Worm (Caenorhabditis elegans): ENCODE measurements around the gene R144.3.
A peak's percentile ranks its signal among the peaks of the same experiment; 100 is the strongest.

Gene R144.3

DNA sequence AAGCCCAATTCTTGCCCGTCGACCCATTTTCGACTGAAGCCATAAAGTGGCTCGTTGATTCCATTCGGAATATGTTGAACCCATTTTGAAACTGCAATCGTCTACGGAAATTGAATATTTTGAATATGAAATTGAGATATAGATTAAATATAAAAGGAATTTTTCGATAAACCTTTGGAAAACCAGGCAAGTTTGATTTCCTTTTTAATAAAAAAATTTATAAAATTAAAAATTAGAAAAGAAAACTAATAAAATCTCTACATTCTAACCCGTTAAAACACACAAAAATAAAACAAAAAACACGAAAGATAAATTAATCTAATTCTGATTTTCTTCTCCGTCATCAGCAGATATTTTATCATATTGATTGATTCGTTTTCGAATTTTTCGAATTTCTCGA lies 14.9 kb upstream of the R144.3 start, which contains the start of gene R144.12:
Gene R144.12 (minus strand): TSS at position 101 of the 400 bp plus-strand sequence.
- TF ChIP-seq klf-2 (GFP tag; conservative IDR thresholded peaks at IDR 0.05) (no peak), med-1 (GFP tag; optimal IDR thresholded peaks at IDR 0.05; ENCODE audit: insufficient read depth) (no peak), tab-1 (GFP tag; IDR thresholded peaks at IDR 0.05) (no peak), ztf-29 (GFP tag; IDR thresholded peaks at IDR 0.05) (no peak), T22C8.4 (GFP tag; IDR thresholded peaks at IDR 0.05) (no peak), cog-1 (tag; optimal IDR thresholded peaks at IDR 0.05) (no peak), ref-1 (GFP tag; conservative IDR thresholded peaks at IDR 0.05) (no peak), flt-1 (GFP tag; IDR thresholded peaks at IDR 0.05) (no peak), ztf-23 (GFP tag; IDR thresholded peaks at IDR 0.05) (no peak)

DNA sequence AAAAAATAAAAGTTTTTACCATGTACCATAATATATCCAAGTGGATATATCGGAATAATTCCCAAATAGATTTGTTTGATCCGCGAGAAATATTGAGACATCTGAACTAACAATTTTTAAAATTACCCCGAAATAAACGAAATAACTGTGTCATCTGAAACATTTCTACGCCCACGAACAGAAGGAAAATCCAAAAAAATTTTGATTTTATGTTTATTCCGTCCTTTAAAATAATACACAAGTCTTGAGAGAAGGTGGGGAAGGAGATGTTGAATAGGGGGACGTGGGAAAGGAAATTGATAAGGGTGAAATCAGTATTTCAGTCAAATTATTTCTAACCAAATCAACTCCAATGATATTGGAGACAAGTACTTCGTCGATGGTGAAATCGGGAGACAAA lies 13.1 kb upstream of the R144.3 start, which contains the start of gene R144.11:
Gene R144.11 (minus strand): TSS at position 101 of the 400 bp plus-strand sequence.
- TF ChIP-seq ztf-29 (GFP tag; IDR thresholded peaks at IDR 0.05): no peak
- no peak for TF ChIP-seq ref-1 (GFP tag; conservative IDR thresholded peaks at IDR 0.05)
- TF ChIP-seq ztf-23 (GFP tag; IDR thresholded peaks at IDR 0.05): no peak
- no peak for TF ChIP-seq cog-1 (tag; optimal IDR thresholded peaks at IDR 0.05)
- no peak for TF ChIP-seq tab-1 (GFP tag; IDR thresholded peaks at IDR 0.05)
- no peak for TF ChIP-seq flt-1 (GFP tag; IDR thresholded peaks at IDR 0.05)
- no peak for TF ChIP-seq med-1 (GFP tag; optimal IDR thresholded peaks at IDR 0.05; ENCODE audit: insufficient read depth)
- no peak for TF ChIP-seq T22C8.4 (GFP tag; IDR thresholded peaks at IDR 0.05)
- TF ChIP-seq klf-2 (GFP tag; conservative IDR thresholded peaks at IDR 0.05): no peak

DNA sequence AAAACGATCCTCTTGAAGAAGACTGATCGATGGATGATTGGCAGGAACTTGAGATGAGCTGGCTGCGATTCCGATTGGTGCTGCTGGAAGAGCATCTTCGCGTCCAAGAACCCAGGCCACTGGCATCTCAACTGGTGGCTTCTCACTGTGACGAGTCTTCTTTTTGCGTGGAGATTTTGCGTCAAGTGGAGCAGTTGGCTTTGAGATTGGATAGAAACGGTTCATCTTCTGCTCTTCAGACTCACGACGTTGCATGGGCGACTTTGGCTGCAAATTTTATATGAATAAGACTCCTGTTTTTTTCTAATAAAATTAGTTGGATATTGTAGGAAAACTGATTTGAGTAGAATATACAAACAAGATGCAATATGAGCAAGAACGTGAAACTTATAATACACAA lies 11.1 kb upstream of the R144.3 start:
- TF ChIP-seq ztf-29 (GFP tag; IDR thresholded peaks at IDR 0.05) (no peak), klf-2 (GFP tag; conservative IDR thresholded peaks at IDR 0.05) (no peak), flt-1 (GFP tag; IDR thresholded peaks at IDR 0.05) (no peak), med-1 (GFP tag; optimal IDR thresholded peaks at IDR 0.05; ENCODE audit: insufficient read depth) (no peak), T22C8.4 (GFP tag; IDR thresholded peaks at IDR 0.05) (no peak), cog-1 (tag; optimal IDR thresholded peaks at IDR 0.05) (no peak), ztf-23 (GFP tag; IDR thresholded peaks at IDR 0.05) (no peak), ref-1 (GFP tag; conservative IDR thresholded peaks at IDR 0.05) (no peak), tab-1 (GFP tag; IDR thresholded peaks at IDR 0.05) (no peak)

DNA sequence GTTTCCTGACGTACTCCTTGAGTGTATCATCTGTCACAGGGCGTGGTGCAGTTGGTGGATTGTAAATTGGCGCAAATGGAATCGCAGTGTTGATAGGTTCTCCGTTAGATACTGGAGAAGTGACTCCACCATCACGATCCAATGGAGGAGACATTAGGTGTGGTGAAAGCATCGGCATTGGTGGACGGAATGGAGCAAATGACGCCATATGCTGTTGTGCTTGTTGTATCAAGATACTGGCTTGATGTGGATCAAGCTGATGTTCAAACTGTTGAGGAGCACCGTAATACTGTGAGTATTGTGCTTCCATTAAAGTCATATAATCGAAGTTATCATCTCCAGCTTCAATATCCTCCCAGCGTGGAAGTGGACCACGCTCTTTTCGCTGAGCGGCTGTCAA lies 9.3 kb upstream of the R144.3 start:
- no peak for TF ChIP-seq ref-1 (GFP tag; conservative IDR thresholded peaks at IDR 0.05)
- TF ChIP-seq flt-1 (GFP tag; IDR thresholded peaks at IDR 0.05): no peak
- TF ChIP-seq T22C8.4 (GFP tag; IDR thresholded peaks at IDR 0.05): no peak
- no peak for TF ChIP-seq ztf-29 (GFP tag; IDR thresholded peaks at IDR 0.05)
- TF ChIP-seq med-1 (GFP tag; optimal IDR thresholded peaks at IDR 0.05; ENCODE audit: insufficient read depth): no peak
- TF ChIP-seq klf-2 (GFP tag; conservative IDR thresholded peaks at IDR 0.05): no peak
- no peak for TF ChIP-seq cog-1 (tag; optimal IDR thresholded peaks at IDR 0.05)
- TF ChIP-seq tab-1 (GFP tag; IDR thresholded peaks at IDR 0.05): no peak
- no peak for TF ChIP-seq ztf-23 (GFP tag; IDR thresholded peaks at IDR 0.05)

DNA sequence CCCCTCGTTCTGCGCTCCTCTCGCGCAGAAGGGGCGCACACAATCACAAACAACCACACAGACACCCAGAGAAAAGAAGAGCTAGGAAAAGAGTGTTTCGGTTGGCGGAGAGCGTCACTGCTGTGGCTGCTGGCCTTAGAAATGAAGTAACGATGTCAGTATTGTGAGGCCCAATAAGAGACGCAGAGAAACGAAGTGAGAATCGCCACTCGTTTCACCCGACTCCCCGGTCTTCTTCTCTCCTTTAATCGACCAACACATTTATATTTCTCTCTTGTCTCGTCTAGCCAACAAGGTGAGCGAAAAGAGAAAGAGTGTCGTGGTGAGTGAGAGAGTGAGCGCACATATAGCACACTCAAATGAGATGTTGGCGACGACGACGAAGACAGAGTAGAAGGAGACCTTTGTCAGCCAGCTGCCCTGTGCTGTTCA lies 7.9 kb upstream of the R144.3 start:
- TF ChIP-seq klf-2 (GFP tag; conservative IDR thresholded peaks at IDR 0.05) (no peak), T22C8.4 (GFP tag; IDR thresholded peaks at IDR 0.05) (no peak), tab-1 (GFP tag; IDR thresholded peaks at IDR 0.05) (0 out of 2 replicates have a peak, but pooled peaks have one; percentile 21), med-1 (GFP tag; optimal IDR thresholded peaks at IDR 0.05; ENCODE audit: insufficient read depth) (no peak), cog-1 (tag; optimal IDR thresholded peaks at IDR 0.05) (peak; percentile 96), flt-1 (GFP tag; IDR thresholded peaks at IDR 0.05) (peak; percentile 82; the same call in 1 of the 2 replicates), ztf-23 (GFP tag; IDR thresholded peaks at IDR 0.05) (peak; percentile 94), ztf-29 (GFP tag; IDR thresholded peaks at IDR 0.05) (0 out of 2 replicates have a peak, but pooled peaks have one; percentile 27)

DNA sequence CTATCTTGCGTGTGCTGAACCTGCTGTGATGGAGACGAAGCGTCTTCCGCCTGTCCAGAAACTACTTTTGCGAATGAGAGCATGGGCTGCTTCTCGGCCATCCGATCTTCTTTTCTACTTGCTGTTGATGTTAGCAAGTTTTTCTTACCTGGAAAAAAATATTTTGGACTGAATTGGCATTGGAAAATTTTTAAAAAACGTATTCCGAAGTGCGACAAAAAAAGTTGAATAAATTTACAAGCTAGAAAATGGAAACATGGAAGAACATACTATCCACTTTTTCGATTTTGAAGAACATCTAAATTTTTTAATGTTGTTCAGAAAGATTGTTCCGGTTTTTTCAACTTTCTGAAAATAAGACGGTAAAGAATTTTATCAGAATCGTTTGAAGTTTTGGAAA lies 4.2 kb upstream of the R144.3 start, which contains the start of gene larp-1:
Gene larp-1 (minus strand): TSS at position 101 of the 400 bp plus-strand sequence.
- no peak for TF ChIP-seq flt-1 (GFP tag; IDR thresholded peaks at IDR 0.05)
- no peak for TF ChIP-seq cog-1 (tag; optimal IDR thresholded peaks at IDR 0.05)
- TF ChIP-seq med-1 (GFP tag; optimal IDR thresholded peaks at IDR 0.05; ENCODE audit: insufficient read depth): no peak
- TF ChIP-seq ztf-29 (GFP tag; IDR thresholded peaks at IDR 0.05): no peak
- TF ChIP-seq klf-2 (GFP tag; conservative IDR thresholded peaks at IDR 0.05): no peak
- no peak for TF ChIP-seq tab-1 (GFP tag; IDR thresholded peaks at IDR 0.05)
- no peak for TF ChIP-seq ref-1 (GFP tag; conservative IDR thresholded peaks at IDR 0.05)
- no peak for TF ChIP-seq T22C8.4 (GFP tag; IDR thresholded peaks at IDR 0.05)
- no peak for TF ChIP-seq ztf-23 (GFP tag; IDR thresholded peaks at IDR 0.05)

DNA sequence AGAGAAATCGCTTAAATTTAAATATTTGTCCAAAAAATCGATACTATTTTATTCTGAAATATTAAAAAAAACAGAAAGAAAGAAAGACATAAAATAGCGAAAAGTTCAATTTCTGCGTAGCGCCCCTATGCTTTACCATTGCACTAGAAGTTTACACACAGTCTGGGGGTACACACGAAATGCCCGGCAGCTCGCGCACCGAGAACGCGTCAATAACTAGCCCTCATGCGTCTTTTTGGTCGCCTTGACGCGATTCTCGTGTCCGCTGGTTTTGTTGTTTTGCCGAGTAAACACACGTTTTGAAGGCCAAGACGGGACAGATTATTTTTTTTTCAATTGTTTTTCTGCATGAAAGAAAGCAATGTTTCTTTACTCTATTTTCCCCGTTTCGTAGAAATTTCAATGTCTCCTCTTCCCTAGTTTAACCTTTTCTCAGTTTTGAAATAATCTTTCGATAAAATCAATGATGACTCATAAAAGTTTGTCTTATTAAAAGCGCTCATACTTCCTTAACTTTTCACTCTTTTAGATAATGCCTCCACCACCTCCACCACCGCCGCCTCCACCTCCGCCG lies 3.6 kb upstream of the R144.3 start, which contains the start of gene wip-1:
Gene wip-1 (plus strand): TSS at position 524 of the 574 bp plus-strand sequence.
- TF ChIP-seq flt-1 (GFP tag; IDR thresholded peaks at IDR 0.05) (peak; percentile 85), med-1 (GFP tag; optimal IDR thresholded peaks at IDR 0.05; ENCODE audit: insufficient read depth) (peak; percentile 15), klf-2 (GFP tag; conservative IDR thresholded peaks at IDR 0.05) (peak; percentile 60; the same call in 1 of the 2 replicates), ztf-23 (GFP tag; IDR thresholded peaks at IDR 0.05) (peak; percentile 100), ztf-29 (GFP tag; IDR thresholded peaks at IDR 0.05) (peak; percentile 78), ref-1 (GFP tag; conservative IDR thresholded peaks at IDR 0.05) (no peak), tab-1 (GFP tag; IDR thresholded peaks at IDR 0.05) (peak; percentile 40; the same call in 1 of the 2 replicates), T22C8.4 (GFP tag; IDR thresholded peaks at IDR 0.05) (0 out of 2 replicates have a peak, but pooled peaks have one; percentile 8), cog-1 (tag; optimal IDR thresholded peaks at IDR 0.05) (peak; percentile 91)

DNA sequence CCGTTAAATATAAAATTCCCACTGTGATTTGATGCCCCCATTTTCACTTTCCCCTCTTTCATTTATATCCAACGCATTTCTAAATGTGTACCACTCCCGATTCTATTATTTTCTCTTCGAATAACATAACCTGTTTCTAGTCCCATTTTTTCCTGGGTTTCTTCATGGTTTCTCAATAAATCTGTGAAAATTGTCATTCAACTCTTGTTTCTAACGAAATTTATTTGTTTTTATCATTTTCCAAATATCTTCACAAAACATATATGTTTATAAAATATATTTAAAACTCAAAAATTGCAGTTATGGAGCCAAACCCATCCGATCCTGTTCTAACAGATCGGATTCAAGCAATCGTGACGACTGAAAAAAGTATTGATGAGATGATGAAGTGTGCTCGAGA lies 865 bp upstream of the R144.3 start, which contains the start of gene mdt-11:
Gene mdt-11 (plus strand): TSS at position 301 of the 400 bp plus-strand sequence.
- no peak for TF ChIP-seq T22C8.4 (GFP tag; IDR thresholded peaks at IDR 0.05)
- no peak for TF ChIP-seq tab-1 (GFP tag; IDR thresholded peaks at IDR 0.05)
- no peak for TF ChIP-seq ztf-29 (GFP tag; IDR thresholded peaks at IDR 0.05)
- no peak for TF ChIP-seq ref-1 (GFP tag; conservative IDR thresholded peaks at IDR 0.05)
- no peak for TF ChIP-seq med-1 (GFP tag; optimal IDR thresholded peaks at IDR 0.05; ENCODE audit: insufficient read depth)
- TF ChIP-seq flt-1 (GFP tag; IDR thresholded peaks at IDR 0.05): no peak
- no peak for TF ChIP-seq klf-2 (GFP tag; conservative IDR thresholded peaks at IDR 0.05)
- TF ChIP-seq cog-1 (tag; optimal IDR thresholded peaks at IDR 0.05): no peak
- no peak for TF ChIP-seq ztf-23 (GFP tag; IDR thresholded peaks at IDR 0.05)

DNA sequence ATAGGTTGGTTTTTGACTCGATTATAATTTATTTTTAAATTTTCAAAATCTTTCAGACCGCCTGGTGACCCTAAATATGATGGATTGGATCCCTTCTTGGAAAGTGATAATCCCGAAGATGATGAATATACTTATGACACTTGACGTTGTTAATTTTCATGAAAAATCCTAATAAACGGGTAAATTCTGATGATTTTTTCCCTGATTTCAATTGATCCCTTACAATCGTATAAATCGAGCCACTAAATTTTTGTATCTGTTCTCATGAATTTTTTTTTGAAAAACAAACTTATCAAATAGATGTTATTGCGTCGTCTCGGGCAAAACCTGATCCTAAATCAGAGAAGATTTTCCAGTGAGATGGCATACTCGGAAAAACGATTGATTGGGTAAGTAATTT lies 1.2 kb downstream of the R144.3 start, which contains the start of gene R144.13:
Gene R144.13 (plus strand): TSS at position 301 of the 400 bp plus-strand sequence.
- TF ChIP-seq tab-1 (GFP tag; IDR thresholded peaks at IDR 0.05): no peak
- TF ChIP-seq med-1 (GFP tag; optimal IDR thresholded peaks at IDR 0.05; ENCODE audit: insufficient read depth): no peak
- TF ChIP-seq cog-1 (tag; optimal IDR thresholded peaks at IDR 0.05): no peak
- no peak for TF ChIP-seq ref-1 (GFP tag; conservative IDR thresholded peaks at IDR 0.05)
- TF ChIP-seq T22C8.4 (GFP tag; IDR thresholded peaks at IDR 0.05): no peak
- TF ChIP-seq ztf-29 (GFP tag; IDR thresholded peaks at IDR 0.05): no peak
- TF ChIP-seq ztf-23 (GFP tag; IDR thresholded peaks at IDR 0.05): no peak
- TF ChIP-seq klf-2 (GFP tag; conservative IDR thresholded peaks at IDR 0.05): no peak
- TF ChIP-seq flt-1 (GFP tag; IDR thresholded peaks at IDR 0.05): no peak

Measured in whole organism, midembryonic.